Fruit fly (Drosophila melanogaster) whole organism, embryonic: ENCODE data around the gene CG5071.

ENCODE experiments used
- Antp ChIP-seq: fragments of 200-800 bp; sonication (Bioruptor generic); optimal IDR thresholded peaks from 3 replicates; lab custom pipeline; 2016; ENCODE audit warnings: missing biosample characterization, missing genetic modification characterization
- Asciz ChIP-seq: fragments of 200-800 bp; sonication (Bioruptor generic); optimal IDR thresholded peaks from 2 replicates; lab custom pipeline; 2017; ENCODE audit warnings: missing biosample characterization, mild to moderate bottlenecking, missing genetic modification characterization, missing genetic modification reagents
- B-H2 ChIP-seq: fragments of 200-800 bp; sonication (Bioruptor generic); optimal IDR thresholded peaks from 2 replicates; lab custom pipeline; 2018; ENCODE audit warnings: missing biosample characterization, mild to moderate bottlenecking, missing genetic modification characterization
- Bdp1 ChIP-seq: fragments of 200-800 bp; sonication (Bioruptor generic); optimal IDR thresholded peaks from 3 replicates; lab custom pipeline; 2016; ENCODE audit warnings: missing biosample characterization, missing genetic modification characterization
- Bgb ChIP-seq: fragments of 200-800 bp; sonication (Bioruptor generic); IDR thresholded peaks from 2 replicates; pipeline ENCODE4 v1.3.6; 2022; ENCODE audit warnings: missing biosample characterization, missing genetic modification characterization; ENCODE audit not compliant: partially characterized antibody
- CG10431 ChIP-seq: fragments of 200-800 bp; sonication (Bioruptor generic); optimal IDR thresholded peaks from 3 replicates; lab custom pipeline; 2018; ENCODE audit warnings: missing biosample characterization, mild to moderate bottlenecking, missing genetic modification characterization
- CG10654 ChIP-seq: fragments of 200-800 bp; sonication (Bioruptor generic); optimal IDR thresholded peaks from 2 replicates; lab custom pipeline; 2016; ENCODE audit warnings: missing biosample characterization, missing genetic modification characterization
- CG10959 ChIP-seq: fragments of 200-800 bp; sonication (Bioruptor generic); IDR thresholded peaks from 2 replicates; pipeline ENCODE4 v1.3.6; 2022; ENCODE audit warnings: missing biosample characterization, missing genetic modification characterization
- CG11247 ChIP-seq: fragments of 200-800 bp; sonication (Bioruptor generic); IDR thresholded peaks from 2 replicates; pipeline ENCODE4 v1.3.6; 2022; ENCODE audit warnings: missing biosample characterization, missing genetic modification characterization
- CG12391 ChIP-seq: fragments of 200-800 bp; sonication (Bioruptor generic); optimal IDR thresholded peaks from 3 replicates; lab custom pipeline; 2018; ENCODE audit warnings: missing biosample characterization, mild to moderate bottlenecking, missing genetic modification characterization, moderate library complexity
- CG13123 ChIP-seq: fragments of 200-800 bp; sonication (Bioruptor generic); optimal IDR thresholded peaks from 2 replicates; lab custom pipeline; 2016; ENCODE audit warnings: missing biosample characterization, missing genetic modification characterization
- CG13296 ChIP-seq: fragments of 200-800 bp; sonication (Bioruptor generic); optimal IDR thresholded peaks from 3 replicates; lab custom pipeline; 2018; ENCODE audit warnings: missing biosample characterization, mild to moderate bottlenecking, missing genetic modification characterization
- CG13894 ChIP-seq: fragments of 200-800 bp; sonication (Bioruptor generic); optimal IDR thresholded peaks from 3 replicates; lab custom pipeline; 2018; ENCODE audit warnings: missing biosample characterization, mild to moderate bottlenecking, missing genetic modification characterization, moderate library complexity
- CG14441 ChIP-seq: fragments of 200-800 bp; sonication (Bioruptor generic); IDR thresholded peaks from 2 replicates; pipeline ENCODE4 v1.3.6; 2022; ENCODE audit warnings: missing biosample characterization, missing genetic modification characterization
- CG16779 ChIP-seq: fragments of 200-800 bp; sonication (Bioruptor generic); IDR thresholded peaks from 2 replicates; pipeline ENCODE4 v1.3.6; 2022; ENCODE audit warnings: missing biosample characterization, missing genetic modification characterization
- CG16813 ChIP-seq: fragments of 200-800 bp; sonication (Bioruptor generic); IDR thresholded peaks from 3 replicates; pipeline ENCODE4 v1.3.6; 2022; ENCODE audit warnings: missing biosample characterization, missing genetic modification characterization; ENCODE audit not compliant: partially characterized antibody
- CG17385 ChIP-seq: fragments of 200-800 bp; sonication (Bioruptor generic); optimal IDR thresholded peaks from 3 replicates; lab custom pipeline; 2018; ENCODE audit warnings: missing biosample characterization, mild to moderate bottlenecking, missing genetic modification characterization
- CG17568 ChIP-seq: fragments of 200-800 bp; sonication (Bioruptor generic); optimal IDR thresholded peaks from 2 replicates; lab custom pipeline; 2018; ENCODE audit warnings: missing biosample characterization, mild to moderate bottlenecking, missing genetic modification characterization, moderate library complexity
- CG17912 ChIP-seq: fragments of 200-800 bp; sonication (Bioruptor generic); optimal IDR thresholded peaks from 2 replicates; lab custom pipeline; 2018; ENCODE audit warnings: missing biosample characterization, mild to moderate bottlenecking, missing genetic modification characterization
- CG2889 ChIP-seq: fragments of 200-800 bp; sonication (Bioruptor generic); IDR thresholded peaks from 3 replicates; pipeline ENCODE4 v1.3.6; 2022; ENCODE audit warnings: missing biosample characterization, missing genetic modification characterization
- CG34224 ChIP-seq: fragments of 200-800 bp; sonication (Bioruptor generic); IDR thresholded peaks from 3 replicates; pipeline ENCODE4 v1.3.6; 2022; ENCODE audit warnings: missing biosample characterization, missing genetic modification characterization; ENCODE audit not compliant: partially characterized antibody
- CG4282 ChIP-seq: fragments of 200-800 bp; sonication (Bioruptor generic); optimal IDR thresholded peaks from 2 replicates; lab custom pipeline; 2016; ENCODE audit warnings: missing biosample characterization, missing genetic modification characterization
- CG4820 ChIP-seq: fragments of 200-800 bp; sonication (Bioruptor generic); optimal IDR thresholded peaks from 3 replicates; lab custom pipeline; 2016; ENCODE audit warnings: missing biosample characterization, missing genetic modification characterization
- CG4854 ChIP-seq: fragments of 200-800 bp; sonication (Bioruptor generic); optimal IDR thresholded peaks from 2 replicates; lab custom pipeline; 2016; ENCODE audit warnings: missing biosample characterization, missing genetic modification characterization, inconsistent platforms
- CG7963 ChIP-seq: fragments of 200-800 bp; sonication (Bioruptor generic); IDR thresholded peaks from 3 replicates; pipeline ENCODE4 v1.3.6; 2022; ENCODE audit warnings: missing biosample characterization, missing genetic modification characterization; ENCODE audit not compliant: partially characterized antibody
- CG9876 ChIP-seq: fragments of 200-800 bp; sonication (Bioruptor generic); optimal IDR thresholded peaks from 2 replicates; lab custom pipeline; 2016; ENCODE audit warnings: missing biosample characterization, missing genetic modification characterization
- Dip3 ChIP-seq: fragments of 200-800 bp; sonication (Bioruptor generic); optimal IDR thresholded peaks from 3 replicates; lab custom pipeline; 2016; ENCODE audit warnings: missing biosample characterization, missing genetic modification characterization
- Dll ChIP-seq: fragments of 200-800 bp; sonication (Bioruptor generic); IDR thresholded peaks from 4 replicates; pipeline ENCODE4 v1.3.6; 2022; ENCODE audit warnings: missing biosample characterization, missing genetic modification characterization; ENCODE audit not compliant: partially characterized antibody
- Doc2 ChIP-seq: fragments of 200-800 bp; sonication (Bioruptor generic); IDR thresholded peaks from 2 replicates; pipeline ENCODE4 v1.3.6; 2022; ENCODE audit warnings: missing biosample characterization, missing genetic modification characterization
- Gsc ChIP-seq: fragments of 200-800 bp; sonication (Bioruptor generic); IDR thresholded peaks from 2 replicates; pipeline ENCODE4 v1.3.6; 2022; ENCODE audit warnings: missing biosample characterization, missing genetic modification characterization
- Gug ChIP-seq: fragments of 200-800 bp; sonication (Bioruptor generic); IDR thresholded peaks from 4 replicates; pipeline ENCODE4 v1.3.6; 2022; ENCODE audit warnings: missing biosample characterization, missing genetic modification characterization
- Hsf ChIP-seq: fragments of 200-800 bp; sonication (Bioruptor generic); optimal IDR thresholded peaks from 3 replicates; lab custom pipeline; 2016; ENCODE audit warnings: missing biosample characterization, missing genetic modification characterization
- NC2α ChIP-seq: fragments of 200-800 bp; sonication (Bioruptor generic); optimal IDR thresholded peaks from 2 replicates; lab custom pipeline; 2016; ENCODE audit warnings: missing biosample characterization, missing genetic modification characterization
- Neu2 ChIP-seq: fragments of 200-800 bp; sonication (Bioruptor generic); optimal IDR thresholded peaks from 3 replicates; lab custom pipeline; 2016; ENCODE audit warnings: missing biosample characterization, missing genetic modification characterization, borderline replicate concordance
- NfI ChIP-seq: fragments of 200-800 bp; sonication (Bioruptor generic); optimal IDR thresholded peaks from 3 replicates; lab custom pipeline; 2018; ENCODE audit warnings: missing biosample characterization, mild to moderate bottlenecking, missing genetic modification characterization, moderate library complexity
- aop ChIP-seq: fragments of 200-800 bp; sonication (Bioruptor generic); IDR thresholded peaks from 2 replicates; pipeline ENCODE4 v1.3.6; 2022; ENCODE audit warnings: missing biosample characterization, missing genetic modification characterization
- ase ChIP-seq: fragments of 200-800 bp; sonication (Bioruptor generic); IDR thresholded peaks from 3 replicates; pipeline ENCODE4 v1.3.6; 2022; ENCODE audit warnings: missing biosample characterization, missing genetic modification characterization
- bcd ChIP-seq: fragments of 200-800 bp; sonication (Bioruptor generic); optimal IDR thresholded peaks from 2 replicates; lab custom pipeline; 2017; ENCODE audit warnings: missing biosample characterization, mild to moderate bottlenecking, missing genetic modification characterization
- dati ChIP-seq: fragments of 200-800 bp; sonication (Bioruptor generic); IDR thresholded peaks from 2 replicates; pipeline ENCODE4 v1.3.6; 2022; ENCODE audit warnings: missing biosample characterization, missing genetic modification characterization
- dimm ChIP-seq: fragments of 200-800 bp; sonication (Bioruptor generic); IDR thresholded peaks from 2 replicates; pipeline ENCODE4 v1.3.6; 2022; ENCODE audit warnings: missing biosample characterization, missing genetic modification characterization
- grau ChIP-seq: fragments of 200-800 bp; optimal IDR thresholded peaks from 3 replicates; lab custom pipeline; 2019; ENCODE audit warnings: missing biosample characterization, mild to moderate bottlenecking, missing genetic modification characterization, moderate library complexity
- h ChIP-seq: fragments of >200 bp; optimal IDR thresholded peaks from 2 replicates; lab custom pipeline; 2017
- inv ChIP-seq: fragments of 200-800 bp; sonication (Bioruptor generic); IDR thresholded peaks from 2 replicates; pipeline ENCODE4 v1.3.6; 2022; ENCODE audit warnings: missing biosample characterization, missing genetic modification characterization; ENCODE audit not compliant: partially characterized antibody
- lilli ChIP-seq: fragments of 200-800 bp; sonication (Bioruptor generic); optimal IDR thresholded peaks from 3 replicates; lab custom pipeline; 2016; ENCODE audit warnings: missing biosample characterization, missing genetic modification characterization
- mam ChIP-seq: fragments of 200-800 bp; sonication (Bioruptor generic); optimal IDR thresholded peaks from 3 replicates; lab custom pipeline; 2016; ENCODE audit warnings: missing biosample characterization, missing genetic modification characterization
- nom ChIP-seq: fragments of 200-800 bp; sonication (Bioruptor generic); optimal IDR thresholded peaks from 2 replicates; lab custom pipeline; 2017; ENCODE audit warnings: missing biosample characterization, missing genetic modification characterization, mild to moderate bottlenecking, moderate library complexity, missing genetic modification reagents
- p53 ChIP-seq: fragments of 200-800 bp; sonication (Bioruptor generic); optimal IDR thresholded peaks from 2 replicates; lab custom pipeline; 2016; ENCODE audit warnings: missing biosample characterization, missing genetic modification characterization
- sd ChIP-seq: fragments of 200-800 bp; sonication (Bioruptor generic); optimal IDR thresholded peaks from 3 replicates; lab custom pipeline; 2018; ENCODE audit warnings: missing biosample characterization, mild to moderate bottlenecking, missing genetic modification characterization, moderate library complexity
- sens ChIP-seq: fragments of 200-800 bp; sonication (Bioruptor generic); peaks from one replicate; lab custom pipeline; 2016; ENCODE audit warnings: missing biosample characterization, missing genetic modification characterization
- zf30C ChIP-seq: fragments of 200-800 bp; sonication (Bioruptor generic); optimal IDR thresholded peaks from 3 replicates; lab custom pipeline; 2018; ENCODE audit warnings: missing biosample characterization, mild to moderate bottlenecking, missing genetic modification characterization

CG5071 gene

dm6 chr3R:25661531-25662193 is 43.4 kb downstream of the CG5071 start, which contains the start of gene RASSF8 (continued):
- TF ChIP-seq lilli (GFP tag; lab: Kevin White, UChicago), result peak; percentile 61
- peak; percentile 78 for TF ChIP-seq Bgb (GFP tag; lab: Robert Waterston, UW)
- no peak for TF ChIP-seq CG10959
- no peak for TF ChIP-seq p53 (GFP tag; lab: Kevin White, UChicago)
- TF ChIP-seq sd (tag; lab: Kevin White, UChicago), result peak; percentile 58
- peak; percentile 16 for TF ChIP-seq Hsf (GFP tag; lab: Kevin White, UChicago)
- TF ChIP-seq Doc2 (GFP tag; lab: Robert Waterston, UW), result no peak
- TF ChIP-seq h, result no peak
- TF ChIP-seq mam (GFP tag; lab: Kevin White, UChicago), result peak; percentile 41
- no peak for TF ChIP-seq zf30C (GFP tag; lab: Kevin White, UChicago)
- no peak for TF ChIP-seq Gsc (GFP tag; lab: Robert Waterston, UW)
- TF ChIP-seq Dip3, result peak; percentile 12
- no peak for TF ChIP-seq ase (GFP tag; lab: Robert Waterston, UW)
- no peak for TF ChIP-seq CG9876 (GFP tag; lab: Kevin White, UChicago)
- no peak for TF ChIP-seq dimm
- TF ChIP-seq dati, result no peak
- 0 out of 2 replicates have a peak, but pooled peaks have one; percentile 47 for TF ChIP-seq CG14441 (GFP tag; lab: Robert Waterston, UW)
- no peak for TF ChIP-seq CG4282
- peak; percentile 26; the same call in 1 of the 4 replicates for TF ChIP-seq Gug (GFP tag; lab: Robert Waterston, UW)
- TF ChIP-seq CG13296 (GFP tag; lab: Kevin White, UChicago), result peak; percentile 4
- TF ChIP-seq Dll, result peak; percentile 72
- peak; percentile 45; the same call in 2 of the 3 replicates for TF ChIP-seq CG34224 (GFP tag; lab: Robert Waterston, UW)
- no peak for TF ChIP-seq NfI (GFP tag; lab: Kevin White, UChicago)
- TF ChIP-seq Asciz (GFP tag; lab: Kevin White, UChicago), result no peak
- TF ChIP-seq CG7963 (GFP tag; lab: Robert Waterston, UW), result peak; percentile 44; the same call in 1 of the 3 replicates
- no peak for TF ChIP-seq CG13123
- no peak for TF ChIP-seq CG11247 (GFP tag; lab: Robert Waterston, UW)
- no peak for TF ChIP-seq CG10431
- TF ChIP-seq CG4854, result peak; percentile 2
- TF ChIP-seq Antp, result peak; percentile 27
- TF ChIP-seq CG12391 (tag; lab: Kevin White, UChicago), result peak; percentile 30
- TF ChIP-seq CG10654 (GFP tag; lab: Kevin White, UChicago), result peak; percentile 19
- no peak for TF ChIP-seq CG17912
- TF ChIP-seq B-H2 (GFP tag; lab: Kevin White, UChicago), result peak; percentile 18
- no peak for TF ChIP-seq CG16779 (GFP tag; lab: Robert Waterston, UW)
- peak; percentile 95 for TF ChIP-seq CG17385 (GFP tag; lab: Kevin White, UChicago)
- TF ChIP-seq NC2α (GFP tag; lab: Kevin White, UChicago), result no peak
- peak; percentile 1 for TF ChIP-seq CG13894 (tag; lab: Kevin White, UChicago)
- no peak for TF ChIP-seq CG2889 (GFP tag; lab: Robert Waterston, UW)
- TF ChIP-seq Neu2 (GFP tag; lab: Kevin White, UChicago), result no peak
- peak; percentile 17 for TF ChIP-seq CG4820 (GFP tag; lab: Kevin White, UChicago)
- peak; percentile 64 for TF ChIP-seq CG16813 (GFP tag; lab: Robert Waterston, UW)
- no peak for TF ChIP-seq CG17568
- peak; percentile 14 for TF ChIP-seq bcd (GFP tag; lab: Kevin White, UChicago)
- no peak for TF ChIP-seq Bdp1
- peak; percentile 54; the same call in 1 of the 2 replicates for TF ChIP-seq inv (GFP tag; lab: Robert Waterston, UW)
- no peak for TF ChIP-seq nom (GFP tag; lab: Kevin White, UChicago)
- no peak for TF ChIP-seq grau (tag; lab: Kevin White, UChicago)
- TF ChIP-seq aop, result 0 out of 2 replicates have a peak, but pooled peaks have one; percentile 12
- peak; percentile 88 for TF ChIP-seq sens (GFP tag; lab: Kevin White, UChicago)
